Fruit fly (Drosophila melanogaster) whole organism, embryonic: ENCODE measurements around the gene Ugt305A1.

Experiments used
- Blimp-1 ChIP-seq: fragments of 200-800 bp; sonication (Bioruptor generic); optimal IDR thresholded peaks from 3 replicates; lab custom pipeline; 2018; ENCODE audit warnings: missing biosample characterization, missing genetic modification characterization, mild to moderate bottlenecking, moderate library complexity, missing genetic modification reagents
- CG1024 ChIP-seq: fragments of 200-800 bp; sonication (Bioruptor generic); IDR thresholded peaks from 2 replicates; pipeline ENCODE4 v1.3.6; 2022; ENCODE audit warnings: missing biosample characterization, missing genetic modification characterization
- CG10366 ChIP-seq: fragments of 200-800 bp; sonication (Bioruptor generic); IDR thresholded peaks from 2 replicates; pipeline ENCODE4 v1.3.6; 2022; ENCODE audit warnings: missing biosample characterization, missing genetic modification characterization
- CG12769 ChIP-seq: fragments of 200-800 bp; sonication (Bioruptor generic); optimal IDR thresholded peaks from 2 replicates; lab custom pipeline; 2019; ENCODE audit warnings: missing biosample characterization, mild to moderate bottlenecking, missing genetic modification characterization, moderate library complexity
- CG12942 ChIP-seq: fragments of 200-800 bp; sonication (Bioruptor generic); optimal IDR thresholded peaks from 3 replicates; lab custom pipeline; 2016; ENCODE audit warnings: missing biosample characterization, missing genetic modification characterization
- CG13296 ChIP-seq: fragments of 200-800 bp; sonication (Bioruptor generic); optimal IDR thresholded peaks from 3 replicates; lab custom pipeline; 2018; ENCODE audit warnings: missing biosample characterization, mild to moderate bottlenecking, missing genetic modification characterization
- CG14667 ChIP-seq: fragments of 200-800 bp; sonication (Bioruptor generic); IDR thresholded peaks from 2 replicates; pipeline ENCODE4 v1.3.6; 2022; ENCODE audit warnings: missing biosample characterization, missing genetic modification characterization
- CG15514 ChIP-seq: fragments of 200-800 bp; sonication (Bioruptor generic); optimal IDR thresholded peaks from 3 replicates; lab custom pipeline; 2017; ENCODE audit warnings: missing biosample characterization, missing genetic modification characterization, mild to moderate bottlenecking, moderate library complexity, missing genetic modification reagents
- CG16815 ChIP-seq: fragments of 200-800 bp; sonication (Bioruptor generic); optimal IDR thresholded peaks from 3 replicates; lab custom pipeline; 2017; ENCODE audit warnings: missing biosample characterization, mild to moderate bottlenecking, missing genetic modification characterization
- CG3281 ChIP-seq: fragments of 200-800 bp; sonication (Bioruptor generic); optimal IDR thresholded peaks from 3 replicates; lab custom pipeline; 2017; ENCODE audit warnings: missing biosample characterization, mild to moderate bottlenecking, missing genetic modification characterization
- CG34224 ChIP-seq: fragments of 200-800 bp; sonication (Bioruptor generic); IDR thresholded peaks from 3 replicates; pipeline ENCODE4 v1.3.6; 2022; ENCODE audit warnings: missing biosample characterization, missing genetic modification characterization; ENCODE audit not compliant: partially characterized antibody
- CG4404 ChIP-seq: fragments of 200-800 bp; sonication (Bioruptor generic); IDR thresholded peaks from 2 replicates; pipeline ENCODE4 v1.3.6; 2022; ENCODE audit warnings: missing biosample characterization, missing genetic modification characterization
- CG4730 ChIP-seq: fragments of 200-800 bp; sonication (Bioruptor generic); IDR thresholded peaks from 2 replicates; pipeline ENCODE4 v1.3.6; 2022; ENCODE audit warnings: missing biosample characterization, missing genetic modification characterization
- CG7556 ChIP-seq: fragments of 200-800 bp; sonication (Bioruptor generic); optimal IDR thresholded peaks from 2 replicates; lab custom pipeline; 2017; ENCODE audit warnings: missing biosample characterization, mild to moderate bottlenecking, missing genetic modification characterization
- CG7745 ChIP-seq: fragments of 200-800 bp; sonication (Bioruptor generic); optimal IDR thresholded peaks from 2 replicates; lab custom pipeline; 2018; ENCODE audit warnings: missing biosample characterization, mild to moderate bottlenecking, missing genetic modification characterization, moderate library complexity
- CG8359 ChIP-seq: fragments of 200-800 bp; sonication (Bioruptor generic); optimal IDR thresholded peaks from 2 replicates; lab custom pipeline; 2017; ENCODE audit warnings: missing biosample characterization, mild to moderate bottlenecking, missing genetic modification characterization, borderline replicate concordance
- CG8924 ChIP-seq: fragments of 200-800 bp; optimal IDR thresholded peaks from 3 replicates; lab custom pipeline; 2019; ENCODE audit warnings: missing biosample characterization, mild to moderate bottlenecking, missing genetic modification characterization, moderate library complexity
- CG8944 ChIP-seq: fragments of 200-800 bp; sonication (Bioruptor generic); optimal IDR thresholded peaks from 3 replicates; lab custom pipeline; 2016; ENCODE audit warnings: missing biosample characterization, missing genetic modification characterization
- Dbx ChIP-seq: fragments of 200-800 bp; sonication (Bioruptor generic); IDR thresholded peaks from 3 replicates; pipeline ENCODE4 v1.3.6; 2022; ENCODE audit warnings: missing biosample characterization, missing genetic modification characterization
- E2f2 ChIP-seq: fragments of 200-800 bp; sonication (Bioruptor generic); IDR thresholded peaks from 2 replicates; pipeline ENCODE4 v1.3.6; 2022; ENCODE audit warnings: missing biosample characterization, missing genetic modification characterization
- Ets97D ChIP-seq: fragments of 200-800 bp; sonication (Bioruptor generic); optimal IDR thresholded peaks from 3 replicates; lab custom pipeline; 2016; ENCODE audit warnings: missing biosample characterization, missing genetic modification characterization
- GATAe ChIP-seq: fragments of 200-800 bp; sonication (Bioruptor generic); conservative IDR thresholded peaks from 2 replicates; pipeline ENCODE4 v1.3.6; 2022; ENCODE audit warnings: missing biosample characterization, missing genetic modification characterization
- Gug ChIP-seq: fragments of 200-800 bp; sonication (Bioruptor generic); IDR thresholded peaks from 4 replicates; pipeline ENCODE4 v1.3.6; 2022; ENCODE audit warnings: missing biosample characterization, missing genetic modification characterization
- Hand ChIP-seq: fragments of 200-800 bp; sonication (Bioruptor generic); optimal IDR thresholded peaks from 2 replicates; lab custom pipeline; 2017; ENCODE audit warnings: mild to moderate bottlenecking, missing biosample characterization, missing genetic modification reagents, missing genetic modification characterization
- Hr78 ChIP-seq, 2 experiments: fragments of 200-800 bp in 1 of 2; fragments of >200 bp in 1 of 2; sonication (Bioruptor generic) in 1 of 2; optimal IDR thresholded peaks; 2 replicates each; lab custom pipeline; 2017 to 2019; ENCODE audit warnings: missing biosample characterization in 2 of 2, missing genetic modification characterization in 2 of 2, mild to moderate bottlenecking in 1 of 2, moderate library complexity in 1 of 2
- MBD-R2 ChIP-seq: fragments of 200-800 bp; sonication (Bioruptor generic); IDR thresholded peaks from 2 replicates; pipeline ENCODE4 v1.3.6; 2022; ENCODE audit warnings: missing biosample characterization, missing genetic modification characterization
- NFAT ChIP-seq: fragments of 200-800 bp; sonication (Bioruptor generic); IDR thresholded peaks from 2 replicates; pipeline ENCODE4 v1.3.6; 2022; ENCODE audit warnings: missing biosample characterization, missing genetic modification characterization
- Poxn ChIP-seq: fragments of 200-800 bp; sonication (Bioruptor generic); IDR thresholded peaks from 2 replicates; pipeline ENCODE4 v1.3.6; 2022; ENCODE audit warnings: missing biosample characterization, missing genetic modification characterization
- Sry-δ ChIP-seq: fragments of 200-800 bp; sonication (Bioruptor generic); optimal IDR thresholded peaks from 2 replicates; lab custom pipeline; 2016; ENCODE audit warnings: missing biosample characterization, missing genetic modification characterization
- TFAM ChIP-seq: fragments of 200-800 bp; sonication (Bioruptor generic); optimal IDR thresholded peaks from 2 replicates; lab custom pipeline; 2017; ENCODE audit warnings: missing biosample characterization, missing genetic modification characterization, inconsistent platforms
- bigmax ChIP-seq: fragments of 200-800 bp; sonication (Bioruptor generic); optimal IDR thresholded peaks from 2 replicates; lab custom pipeline; 2018; ENCODE audit warnings: missing biosample characterization, mild to moderate bottlenecking, missing genetic modification characterization
- dan ChIP-seq: fragments of 200-800 bp; sonication (Bioruptor generic); IDR thresholded peaks from 2 replicates; pipeline ENCODE4 v1.3.6; 2022; ENCODE audit warnings: missing biosample characterization, missing genetic modification characterization
- disco-r ChIP-seq: fragments of 200-800 bp; sonication (Bioruptor generic); optimal IDR thresholded peaks from 2 replicates; lab custom pipeline; 2016; ENCODE audit warnings: missing biosample characterization, missing genetic modification characterization
- gem ChIP-seq: fragments of 200-800 bp; sonication (Bioruptor generic); optimal IDR thresholded peaks from 2 replicates; lab custom pipeline; 2019; ENCODE audit warnings: missing biosample characterization, mild to moderate bottlenecking, missing genetic modification characterization, moderate library complexity
- gt ChIP-seq: fragments of 200-800 bp; sonication (Bioruptor generic); IDR thresholded peaks from 2 replicates; pipeline ENCODE4 v1.3.6; 2022; ENCODE audit warnings: missing biosample characterization, missing genetic modification characterization
- kah ChIP-seq: fragments of 200-800 bp; sonication (Bioruptor generic); optimal IDR thresholded peaks from 2 replicates; lab custom pipeline; 2018; ENCODE audit warnings: missing biosample characterization, mild to moderate bottlenecking, missing genetic modification characterization
- kay ChIP-seq: fragments of 200-800 bp; sonication (Bioruptor generic); optimal IDR thresholded peaks from 2 replicates; lab custom pipeline; 2016; ENCODE audit warnings: missing biosample characterization, missing genetic modification characterization
- knrl ChIP-seq: fragments of 200-800 bp; sonication (Bioruptor generic); IDR thresholded peaks from 3 replicates; pipeline ENCODE4 v1.3.6; 2022; ENCODE audit warnings: missing biosample characterization, missing genetic modification characterization; ENCODE audit not compliant: partially characterized antibody
- lbe ChIP-seq: fragments of 200-800 bp; sonication (Bioruptor generic); optimal IDR thresholded peaks from 2 replicates; lab custom pipeline; 2016; ENCODE audit warnings: missing biosample characterization, mild to moderate bottlenecking, missing genetic modification characterization
- mirr ChIP-seq: fragments of 200-800 bp; sonication (Bioruptor generic); optimal IDR thresholded peaks from 3 replicates; lab custom pipeline; 2018; ENCODE audit warnings: missing biosample characterization, mild to moderate bottlenecking, missing genetic modification characterization
- nmo ChIP-seq: fragments of 200-800 bp; sonication (Bioruptor generic); optimal IDR thresholded peaks from 2 replicates; lab custom pipeline; 2018; ENCODE audit warnings: missing biosample characterization, mild to moderate bottlenecking, missing genetic modification characterization, moderate library complexity
- pan ChIP-seq, 4 experiments: fragments of >200 bp in 3 of 4; fragments of 200-800 bp in 1 of 4; sonication (Bioruptor generic) in 1 of 4; optimal IDR thresholded peaks in 3 of 4; IDR thresholded peaks in 1 of 4; 2 replicates each; pipeline versions ENCODE4 v1.3.6 to Lab custom; 2017 to 2022; ENCODE audit warnings: missing biosample characterization in 2 of 4, missing genetic modification characterization in 2 of 4, mixed read lengths in 1 of 4
- row ChIP-seq: fragments of 200-800 bp; sonication (Bioruptor generic); IDR thresholded peaks from 3 replicates; pipeline ENCODE4 v1.3.6; 2022; ENCODE audit warnings: missing biosample characterization, missing genetic modification characterization
- schlank ChIP-seq: fragments of 200-800 bp; sonication (Bioruptor generic); optimal IDR thresholded peaks from 2 replicates; lab custom pipeline; 2018; ENCODE audit warnings: missing biosample characterization, mild to moderate bottlenecking, missing genetic modification characterization
- so ChIP-seq: fragments of 200-800 bp; sonication (Bioruptor generic); IDR thresholded peaks from 3 replicates; pipeline ENCODE4 v1.3.6; 2022; ENCODE audit warnings: missing biosample characterization, missing genetic modification characterization
- twi ChIP-seq: fragments of 200-800 bp; optimal IDR thresholded peaks from 2 replicates; lab custom pipeline; 2019; ENCODE audit warnings: missing biosample characterization, mild to moderate bottlenecking, missing genetic modification characterization, moderate library complexity
- vvl ChIP-seq: fragments of 200-800 bp; sonication (Bioruptor generic); IDR thresholded peaks from 2 replicates; pipeline ENCODE4 v1.3.6; 2022; ENCODE audit warnings: missing biosample characterization, missing genetic modification characterization
- yki ChIP-seq: fragments of >200 bp; optimal IDR thresholded peaks from 3 replicates; lab custom pipeline; 2018
- zfh1 ChIP-seq: fragments of 200-800 bp; sonication (Bioruptor generic); IDR thresholded peaks from 3 replicates; pipeline ENCODE4 v1.3.6; 2022; ENCODE audit warnings: missing biosample characterization, missing genetic modification characterization

The Ugt305A1 gene

DNA sequence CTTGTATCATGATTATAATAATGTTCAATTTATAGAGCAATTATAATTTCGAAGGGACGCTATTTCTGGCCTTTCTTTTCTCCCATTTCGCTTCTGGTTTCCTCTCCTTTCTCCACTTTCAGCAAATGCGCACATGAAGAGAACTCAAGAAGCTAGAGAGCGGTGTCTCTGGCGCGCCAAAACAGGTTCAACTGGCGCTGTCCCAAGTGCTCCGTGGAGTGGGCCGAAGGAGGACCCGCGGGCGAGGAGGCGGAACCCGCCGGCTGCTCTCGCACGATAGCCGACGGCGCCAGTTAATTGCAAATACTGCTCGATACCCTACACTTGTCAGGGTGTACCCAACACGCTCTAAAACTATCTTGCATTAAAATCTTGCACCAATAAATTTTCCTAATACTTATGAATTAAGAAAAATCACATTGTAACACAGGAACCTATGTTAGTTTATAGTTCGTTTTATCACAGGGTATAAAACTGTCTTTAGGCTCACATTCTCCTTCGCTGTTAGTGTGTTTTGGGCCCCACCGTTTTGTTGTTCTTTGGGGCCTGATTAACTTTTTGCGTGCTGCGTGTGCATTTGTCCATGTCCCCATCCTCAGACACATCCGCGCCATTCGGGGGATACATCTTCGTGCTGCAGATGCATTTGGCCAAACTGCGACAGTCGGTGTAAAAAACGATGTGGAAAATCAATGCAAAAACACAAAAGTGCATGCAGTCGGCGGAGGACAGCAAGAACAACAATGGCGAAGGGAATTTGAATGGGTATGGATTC is 10.8 kb downstream of the Ugt305A1 start (continued):
- TF ChIP-seq Sry-δ (GFP tag; lab: Kevin White, UChicago) (peak; percentile 51), CG1024 (GFP tag; lab: Robert Waterston, UW) (peak; percentile 84), mirr (peak; percentile 25), CG10366 (GFP tag; lab: Robert Waterston, UW) (peak; percentile 96), CG7556 (GFP tag; lab: Kevin White, UChicago) (peak; percentile 87), CG7745 (no peak), knrl (no peak), vvl (peak; percentile 96), NFAT (GFP tag; lab: Robert Waterston, UW) (peak; percentile 87), E2f2 (GFP tag; lab: Robert Waterston, UW) (peak; percentile 69), GATAe (peak; percentile 70; the same call in 1 of the 2 replicates), disco-r (GFP tag; lab: Kevin White, UChicago) (peak; percentile 74), CG8924 (tag; lab: Kevin White, UChicago) (peak; percentile 81), CG3281 (GFP tag; lab: Kevin White, UChicago) (peak; percentile 79), CG8359 (peak; percentile 26), CG8944 (GFP tag; lab: Kevin White, UChicago) (peak; percentile 86), kah (GFP tag; lab: Kevin White, UChicago) (peak; percentile 63), CG12942 (GFP tag; lab: Kevin White, UChicago) (peak; percentile 79), Hr78 (GFP tag; optimal IDR thresholded peaks at IDR 0.05; lab: Kevin White, UChicago) (peak in 1 of 2 experiments; percentile 32), Poxn (peak; percentile 84), CG15514 (GFP tag; lab: Kevin White, UChicago) (peak; percentile 75), Blimp-1 (GFP tag; lab: Kevin White, UChicago) (peak; percentile 76), schlank (peak; percentile 77), so (GFP tag; lab: Robert Waterston, UW) (peak; percentile 93), Hand (GFP tag; lab: Kevin White, UChicago) (peak; percentile 58), bigmax (GFP tag; lab: Kevin White, UChicago) (no peak), row (GFP tag; lab: Robert Waterston, UW) (peak; percentile 96), TFAM (no peak), CG4404 (GFP tag; lab: Robert Waterston, UW) (peak; percentile 75), Gug (GFP tag; lab: Robert Waterston, UW) (peak; percentile 92), CG4730 (GFP tag; lab: Robert Waterston, UW) (peak; percentile 90), dan (GFP tag; lab: Robert Waterston, UW) (no peak), kay (GFP tag; lab: Kevin White, UChicago) (no peak), zfh1 (peak; percentile 89), gem (tag; lab: Kevin White, UChicago) (peak; percentile 90), CG16815 (GFP tag; lab: Kevin White, UChicago) (peak; percentile 81), Ets97D (peak; percentile 53), CG13296 (GFP tag; lab: Kevin White, UChicago) (peak; percentile 79), gt (GFP tag; lab: Robert Waterston, UW) (peak; percentile 70), lbe (GFP tag; lab: Kevin White, UChicago) (peak; percentile 96), nmo (peak; percentile 86), CG12769 (peak; percentile 97), twi (peak; percentile 33), Dbx (GFP tag; lab: Robert Waterston, UW) (peak; percentile 94), yki (no peak), CG34224 (GFP tag; lab: Robert Waterston, UW) (no peak), pan (optimal IDR thresholded peaks at IDR 0.05; lab: Kevin White, UChicago) (no peak), pan (GFP tag; optimal IDR thresholded peaks at IDR 0.05 in 1 of 2, IDR thresholded peaks at IDR 0.05 in 1 of 2) (peak in 1 of 2 experiments; percentile 94), CG14667 (GFP tag; lab: Robert Waterston, UW) (peak; percentile 89), MBD-R2 (GFP tag; lab: Robert Waterston, UW) (peak; percentile 73)
